Fruit fly (Drosophila melanogaster) whole organism, embryonic: ENCODE results near the gene CG3556.

Experiments
- Blimp-1 ChIP-seq: fragments of 200-800 bp; sonication (Bioruptor generic); optimal IDR thresholded peaks from 3 replicates; lab custom pipeline; 2018; ENCODE audit warnings: missing biosample characterization, missing genetic modification characterization, mild to moderate bottlenecking, moderate library complexity, missing genetic modification reagents
- Bteb2 ChIP-seq: fragments of 200-800 bp; sonication (Bioruptor generic); optimal IDR thresholded peaks from 2 replicates; lab custom pipeline; 2016; ENCODE audit warnings: missing biosample characterization, missing genetic modification characterization
- CG10209 ChIP-seq: fragments of 200-800 bp; sonication (Bioruptor generic); optimal IDR thresholded peaks from 3 replicates; lab custom pipeline; 2017; ENCODE audit warnings: missing biosample characterization, mild to moderate bottlenecking, missing genetic modification characterization, missing genetic modification reagents
- CG10431 ChIP-seq: fragments of 200-800 bp; sonication (Bioruptor generic); optimal IDR thresholded peaks from 3 replicates; lab custom pipeline; 2018; ENCODE audit warnings: missing biosample characterization, mild to moderate bottlenecking, missing genetic modification characterization
- CG10543 ChIP-seq: fragments of 200-800 bp; sonication (Bioruptor generic); optimal IDR thresholded peaks from 3 replicates; lab custom pipeline; 2017; ENCODE audit warnings: missing biosample characterization, mild to moderate bottlenecking, missing genetic modification characterization, moderate library complexity
- CG11093 ChIP-seq: fragments of 200-800 bp; sonication (Bioruptor generic); IDR thresholded peaks from 3 replicates; pipeline ENCODE4 v1.3.6; 2022; ENCODE audit warnings: missing biosample characterization, missing genetic modification characterization
- CG11504 ChIP-seq: fragments of 200-800 bp; sonication (Bioruptor generic); optimal IDR thresholded peaks from 3 replicates; lab custom pipeline; 2019; ENCODE audit warnings: missing biosample characterization, mild to moderate bottlenecking, missing genetic modification characterization, moderate library complexity
- CG11560 ChIP-seq: fragments of 200-800 bp; sonication (Bioruptor generic); IDR thresholded peaks from 3 replicates; pipeline ENCODE4 v1.3.6; 2022; ENCODE audit warnings: missing biosample characterization, missing genetic modification characterization
- CG14667 ChIP-seq: fragments of 200-800 bp; sonication (Bioruptor generic); IDR thresholded peaks from 2 replicates; pipeline ENCODE4 v1.3.6; 2022; ENCODE audit warnings: missing biosample characterization, missing genetic modification characterization
- CG15073 ChIP-seq: fragments of 200-800 bp; sonication (Bioruptor generic); optimal IDR thresholded peaks from 2 replicates; lab custom pipeline; 2016; ENCODE audit warnings: missing biosample characterization, missing genetic modification characterization
- CG15514 ChIP-seq: fragments of 200-800 bp; sonication (Bioruptor generic); optimal IDR thresholded peaks from 3 replicates; lab custom pipeline; 2017; ENCODE audit warnings: missing biosample characterization, missing genetic modification characterization, mild to moderate bottlenecking, moderate library complexity, missing genetic modification reagents
- CG15601 ChIP-seq: fragments of 200-800 bp; sonication (Bioruptor generic); optimal IDR thresholded peaks from 3 replicates; lab custom pipeline; 2019; ENCODE audit warnings: missing biosample characterization, mild to moderate bottlenecking, missing genetic modification characterization, moderate library complexity
- CG18011 ChIP-seq: fragments of 200-800 bp; sonication (Bioruptor generic); optimal IDR thresholded peaks from 2 replicates; lab custom pipeline; 2017; ENCODE audit warnings: missing biosample characterization, missing genetic modification characterization, mild to moderate bottlenecking, moderate library complexity, missing genotype
- CG18262 ChIP-seq: fragments of 200-800 bp; optimal IDR thresholded peaks from 3 replicates; lab custom pipeline; 2019; ENCODE audit warnings: missing biosample characterization, mild to moderate bottlenecking, missing genetic modification characterization, moderate library complexity
- CG1832 ChIP-seq: fragments of 200-800 bp; sonication (Bioruptor generic); optimal IDR thresholded peaks from 2 replicates; lab custom pipeline; 2017; ENCODE audit warnings: missing biosample characterization, mild to moderate bottlenecking, missing genetic modification characterization, inconsistent platforms
- CG33213 ChIP-seq: fragments of 200-800 bp; sonication (Bioruptor generic); optimal IDR thresholded peaks from 3 replicates; lab custom pipeline; 2016; ENCODE audit warnings: missing biosample characterization, missing genetic modification characterization
- CG34422 ChIP-seq: fragments of 200-800 bp; sonication (Bioruptor generic); IDR thresholded peaks from 3 replicates; pipeline ENCODE4 v1.3.6; 2022; ENCODE audit warnings: missing biosample characterization, missing genetic modification characterization
- CG6175 ChIP-seq: fragments of 200-800 bp; sonication (Bioruptor generic); IDR thresholded peaks from 3 replicates; pipeline ENCODE4 v1.3.6; 2022; ENCODE audit warnings: missing biosample characterization, missing genetic modification characterization
- CG6683 ChIP-seq: fragments of 200-800 bp; sonication (Bioruptor generic); optimal IDR thresholded peaks from 2 replicates; lab custom pipeline; 2017; ENCODE audit warnings: missing biosample characterization, mild to moderate bottlenecking, missing genetic modification characterization, missing genetic modification reagents
- CG7987 ChIP-seq: fragments of 200-800 bp; sonication (Bioruptor generic); optimal IDR thresholded peaks from 2 replicates; lab custom pipeline; 2018; ENCODE audit warnings: missing biosample characterization, mild to moderate bottlenecking, missing genetic modification characterization, moderate library complexity
- CG8478 ChIP-seq: fragments of >200 bp; optimal IDR thresholded peaks from 2 replicates; lab custom pipeline; 2018
- CHES-1-like ChIP-seq: fragments of 200-800 bp; sonication (Bioruptor generic); optimal IDR thresholded peaks from 2 replicates; lab custom pipeline; 2016; ENCODE audit warnings: missing biosample characterization, missing genetic modification characterization
- D19A ChIP-seq: fragments of 200-800 bp; optimal IDR thresholded peaks from 3 replicates; lab custom pipeline; 2019; ENCODE audit warnings: missing biosample characterization, mild to moderate bottlenecking, missing genetic modification characterization, moderate library complexity
- Fer3 ChIP-seq: fragments of 200-800 bp; sonication (Bioruptor generic); optimal IDR thresholded peaks from 2 replicates; lab custom pipeline; 2018; ENCODE audit warnings: missing biosample characterization, mild to moderate bottlenecking, missing genetic modification characterization, moderate library complexity
- Gug ChIP-seq: fragments of 200-800 bp; sonication (Bioruptor generic); IDR thresholded peaks from 4 replicates; pipeline ENCODE4 v1.3.6; 2022; ENCODE audit warnings: missing biosample characterization, missing genetic modification characterization
- Hand ChIP-seq: fragments of 200-800 bp; sonication (Bioruptor generic); optimal IDR thresholded peaks from 2 replicates; lab custom pipeline; 2017; ENCODE audit warnings: mild to moderate bottlenecking, missing biosample characterization, missing genetic modification reagents, missing genetic modification characterization
- Hey ChIP-seq: fragments of 200-800 bp; sonication (Bioruptor generic); optimal IDR thresholded peaks from 3 replicates; lab custom pipeline; 2018; ENCODE audit warnings: missing biosample characterization, mild to moderate bottlenecking, missing genetic modification characterization
- Hsf ChIP-seq: fragments of 200-800 bp; sonication (Bioruptor generic); optimal IDR thresholded peaks from 3 replicates; lab custom pipeline; 2016; ENCODE audit warnings: missing biosample characterization, missing genetic modification characterization
- Lpt ChIP-seq: fragments of >200 bp; optimal IDR thresholded peaks from 2 replicates; lab custom pipeline; 2018; ENCODE audit warnings: missing biosample characterization, missing genetic modification characterization
- Taf1 ChIP-seq: fragments of 200-800 bp; sonication (Bioruptor generic); IDR thresholded peaks from 2 replicates; pipeline ENCODE4 v1.3.6; 2022; ENCODE audit warnings: missing biosample characterization, missing genetic modification characterization
- ase ChIP-seq: fragments of 200-800 bp; sonication (Bioruptor generic); IDR thresholded peaks from 3 replicates; pipeline ENCODE4 v1.3.6; 2022; ENCODE audit warnings: missing biosample characterization, missing genetic modification characterization
- bowl ChIP-seq: fragments of 200-800 bp; sonication (Bioruptor generic); IDR thresholded peaks from 2 replicates; pipeline ENCODE4 v1.3.6; 2022; ENCODE audit warnings: missing biosample characterization, missing genetic modification characterization
- crc ChIP-seq: fragments of 200-800 bp; sonication (Bioruptor generic); optimal IDR thresholded peaks from 2 replicates; lab custom pipeline; 2016; ENCODE audit warnings: missing biosample characterization, missing genetic modification characterization
- croc ChIP-seq: fragments of 200-800 bp; sonication (Bioruptor generic); conservative IDR thresholded peaks from 3 replicates; pipeline ENCODE4 v1.3.6; 2022; ENCODE audit warnings: missing biosample characterization, missing genetic modification characterization
- dmrt11E ChIP-seq: fragments of 200-800 bp; sonication (Bioruptor generic); optimal IDR thresholded peaks from 3 replicates; lab custom pipeline; 2018; ENCODE audit warnings: missing biosample characterization, mild to moderate bottlenecking, missing genetic modification characterization, moderate library complexity
- dmrt99B ChIP-seq: fragments of 200-800 bp; sonication (Bioruptor generic); optimal IDR thresholded peaks from 2 replicates; lab custom pipeline; 2018; ENCODE audit warnings: missing biosample characterization, mild to moderate bottlenecking, missing genetic modification characterization, moderate library complexity
- gem ChIP-seq: fragments of 200-800 bp; sonication (Bioruptor generic); optimal IDR thresholded peaks from 2 replicates; lab custom pipeline; 2019; ENCODE audit warnings: missing biosample characterization, mild to moderate bottlenecking, missing genetic modification characterization, moderate library complexity
- gro ChIP-seq: fragments of 200-800 bp; sonication (Bioruptor generic); optimal IDR thresholded peaks from 2 replicates; lab custom pipeline; 2016; ENCODE audit warnings: missing biosample characterization, missing genetic modification characterization
- jing ChIP-seq: fragments of 200-800 bp; sonication (Bioruptor generic); optimal IDR thresholded peaks from 2 replicates; lab custom pipeline; 2018; ENCODE audit warnings: missing biosample characterization, mild to moderate bottlenecking, missing genetic modification characterization
- kah ChIP-seq: fragments of 200-800 bp; sonication (Bioruptor generic); optimal IDR thresholded peaks from 2 replicates; lab custom pipeline; 2018; ENCODE audit warnings: missing biosample characterization, mild to moderate bottlenecking, missing genetic modification characterization
- nau ChIP-seq: fragments of 200-800 bp; sonication (Bioruptor generic); optimal IDR thresholded peaks from 3 replicates; lab custom pipeline; 2017; ENCODE audit warnings: missing biosample characterization, mild to moderate bottlenecking, missing genetic modification characterization, missing genetic modification reagents
- pho ChIP-seq: fragments of 200-800 bp; sonication (Bioruptor generic); optimal IDR thresholded peaks from 2 replicates; lab custom pipeline; 2016; ENCODE audit warnings: missing biosample characterization, missing genetic modification characterization
- pum ChIP-seq: fragments of 200-800 bp; sonication (Bioruptor generic); optimal IDR thresholded peaks from 2 replicates; lab custom pipeline; 2016; ENCODE audit warnings: missing biosample characterization, missing genetic modification characterization
- sim ChIP-seq: fragments of 200-800 bp; sonication (Bioruptor generic); IDR thresholded peaks from 2 replicates; pipeline ENCODE4 v1.3.6; 2022; ENCODE audit warnings: missing biosample characterization, missing genetic modification characterization
- sob ChIP-seq: fragments of 200-800 bp; sonication (Bioruptor generic); IDR thresholded peaks from 2 replicates; pipeline ENCODE4 v1.3.6; 2022; ENCODE audit warnings: missing biosample characterization, missing genetic modification characterization
- unpg ChIP-seq: fragments of 200-800 bp; sonication (Bioruptor generic); optimal IDR thresholded peaks from 3 replicates; lab custom pipeline; 2018; ENCODE audit warnings: missing biosample characterization, mild to moderate bottlenecking, missing genetic modification characterization, moderate library complexity
- wek ChIP-seq: fragments of 200-800 bp; sonication (Bioruptor generic); optimal IDR thresholded peaks from 3 replicates; lab custom pipeline; 2018; ENCODE audit warnings: missing biosample characterization, mild to moderate bottlenecking, missing genetic modification characterization, moderate library complexity
- zen2 ChIP-seq: fragments of 200-800 bp; sonication (Bioruptor generic); IDR thresholded peaks from 3 replicates; pipeline ENCODE4 v1.3.6; 2022; ENCODE audit warnings: missing biosample characterization, missing genetic modification characterization; ENCODE audit not compliant: partially characterized antibody

Gene CG3556

DNA sequence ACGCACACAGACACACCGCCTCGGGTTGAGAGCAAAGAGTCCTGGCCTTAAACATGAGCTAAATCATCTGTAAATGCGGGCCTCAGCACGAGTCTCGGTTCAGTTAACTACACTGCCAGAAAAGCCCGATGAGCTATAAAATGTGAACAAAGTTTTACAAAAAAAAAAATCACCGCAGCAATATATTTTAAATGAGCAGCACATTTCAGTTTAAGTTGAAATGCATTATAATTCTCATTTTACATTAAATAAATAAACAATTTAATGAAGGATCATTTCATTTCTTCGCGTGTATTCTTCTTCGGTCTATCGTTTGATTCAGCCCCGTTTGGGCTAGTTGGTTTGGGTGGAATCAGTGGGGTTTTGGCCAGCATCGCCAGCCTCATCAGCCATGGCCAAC lies 24.7 kb upstream of the CG3556 start (continued):
- TF ChIP-seq CG11093 (GFP tag; lab: Robert Waterston, UW): no peak
- no peak for TF ChIP-seq CG15073 (GFP tag; lab: Kevin White, UChicago)
- TF ChIP-seq dmrt11E: peak; percentile 55
- peak; percentile 29 for TF ChIP-seq unpg (GFP tag; lab: Kevin White, UChicago)

DNA sequence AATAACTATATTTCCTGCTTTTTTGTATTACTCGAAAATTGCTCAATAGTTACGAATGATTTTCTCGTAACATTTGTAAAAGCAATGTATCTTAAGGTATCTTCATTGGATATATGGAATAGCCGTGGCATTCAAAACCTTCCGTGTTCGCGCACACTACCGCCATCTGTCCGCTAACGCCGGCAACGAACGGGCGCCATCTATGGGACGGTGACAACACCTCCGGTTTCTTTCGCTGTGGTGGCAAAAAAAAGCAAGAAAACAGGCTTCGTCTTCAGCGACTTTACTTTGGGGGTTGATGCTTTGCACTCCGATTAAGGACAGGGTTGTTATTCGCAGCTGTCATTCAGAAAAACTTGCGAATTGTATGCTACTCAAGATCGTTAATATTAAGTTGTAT lies 22.9 kb upstream of the CG3556 start:
- TF ChIP-seq D19A (tag; lab: Kevin White, UChicago) (no peak), zen2 (GFP tag; lab: Robert Waterston, UW) (no peak), Taf1 (GFP tag; lab: Robert Waterston, UW) (no peak), CG6683 (GFP tag; lab: Kevin White, UChicago) (no peak), gem (tag; lab: Kevin White, UChicago) (peak; percentile 45), Bteb2 (GFP tag; lab: Kevin White, UChicago) (no peak), Hand (GFP tag; lab: Kevin White, UChicago) (no peak), CG1832 (no peak), sim (GFP tag; lab: Robert Waterston, UW) (no peak), CG10209 (GFP tag; lab: Kevin White, UChicago) (peak; percentile 8), Hsf (GFP tag; lab: Kevin White, UChicago) (peak; percentile 55), gro (GFP tag; lab: Kevin White, UChicago) (no peak), pho (GFP tag; lab: Kevin White, UChicago) (no peak), CG15514 (GFP tag; lab: Kevin White, UChicago) (peak; percentile 8), CG33213 (GFP tag; lab: Kevin White, UChicago) (peak; percentile 42), bowl (GFP tag; lab: Robert Waterston, UW) (0 out of 2 replicates have a peak, but pooled peaks have one; percentile 14), Hey (tag; lab: Kevin White, UChicago) (no peak), croc (GFP tag; lab: Robert Waterston, UW) (peak; percentile 17; the same call in 1 of the 3 replicates), CG15601 (tag; lab: Kevin White, UChicago) (peak; percentile 38), pum (GFP tag; lab: Kevin White, UChicago) (peak; percentile 58), sob (GFP tag; lab: Robert Waterston, UW) (no peak; the same call in 1 of the 2 replicates), crc (GFP tag; lab: Kevin White, UChicago) (peak; percentile 3), CG11504 (tag; lab: Kevin White, UChicago) (no peak), CG7987 (GFP tag; lab: Kevin White, UChicago) (peak; percentile 37), Blimp-1 (GFP tag; lab: Kevin White, UChicago) (peak; percentile 14), dmrt99B (tag; lab: Kevin White, UChicago) (peak; percentile 44), CG34422 (GFP tag; lab: Robert Waterston, UW) (0 out of 3 replicates have a peak, but pooled peaks have one; percentile 48), CG18262 (tag; lab: Kevin White, UChicago) (peak; percentile 46), CG10431 (peak; percentile 81), wek (GFP tag; lab: Kevin White, UChicago) (peak; percentile 77), nau (GFP tag; lab: Kevin White, UChicago) (no peak), Fer3 (tag; lab: Kevin White, UChicago) (no peak), Gug (GFP tag; lab: Robert Waterston, UW) (peak; percentile 66; the same call in 3 of the 4 replicates), CHES-1-like (GFP tag; lab: Kevin White, UChicago) (peak; percentile 20), CG11560 (tag; lab: Robert Waterston, UW) (no peak), CG18011 (GFP tag; lab: Kevin White, UChicago) (no peak), CG14667 (GFP tag; lab: Robert Waterston, UW) (peak; percentile 51; the same call in 1 of the 2 replicates), kah (GFP tag; lab: Kevin White, UChicago) (peak; percentile 35), ase (GFP tag; lab: Robert Waterston, UW) (peak; percentile 70; the same call in 2 of the 3 replicates), jing (peak; percentile 49), CG6175 (GFP tag; lab: Robert Waterston, UW) (no peak), Lpt (GFP tag; lab: Kevin White, UChicago) (peak; percentile 43), CG10543 (GFP tag; lab: Kevin White, UChicago) (peak; percentile 6), CG8478 (no peak)
